Worm (Caenorhabditis elegans) whole organism, L4/young adult: ENCODE results near the gene F54F12.1.

Experiments used
- W03F9.2 ChIP-seq: fragments of 150-350 bp; optimal IDR thresholded peaks from 2 replicates; lab custom pipeline; 2014; ENCODE audit warnings: missing biosample characterization, missing genetic modification characterization
- dao-5 ChIP-seq: sonication (generic microtip); optimal IDR thresholded peaks from 2 replicates; lab custom pipeline; 2016; ENCODE audit warnings: missing genotype, missing genetic modification characterization, moderate library complexity, missing compliant biosample characterization
- him-1 ChIP-seq: sonication (generic microtip); optimal IDR thresholded peaks from 2 replicates; lab custom pipeline; 2016; ENCODE audit warnings: missing genotype, missing genetic modification reagents, missing genetic modification characterization, missing compliant biosample characterization

DNA sequence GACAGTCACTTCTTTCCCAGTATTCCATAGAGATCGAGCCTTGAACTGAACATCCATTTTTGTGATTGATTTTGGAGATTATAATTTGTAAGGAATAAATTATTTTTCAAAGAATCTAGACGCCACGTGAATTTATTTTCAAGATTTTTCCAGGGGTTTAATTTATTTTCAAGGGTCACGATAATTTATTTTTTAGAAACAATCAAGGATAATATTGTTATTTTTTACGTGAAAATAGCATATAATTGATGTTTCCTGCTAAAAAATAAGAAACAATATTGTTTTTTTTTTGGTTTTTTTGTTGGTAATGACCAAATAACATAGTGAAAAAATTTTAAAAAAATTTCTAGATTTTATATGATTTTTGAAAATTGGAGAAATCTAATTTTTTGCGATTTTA, 25.6 kb downstream of the F54F12.1 start, which contains the start of gene F14F7.4:
- TF ChIP-seq him-1 (no peak), W03F9.2 (tag; lab: Kevin White, UChicago) (no peak), dao-5 (tag; lab: Kevin White, UChicago) (no peak)
